Fruit fly (Drosophila melanogaster) whole organism, embryonic: ENCODE results near the gene Hrs.

Source experiments
- Bdp1 ChIP-seq: fragments of 200-800 bp; sonication (Bioruptor generic); optimal IDR thresholded peaks from 3 replicates; lab custom pipeline; 2016; ENCODE audit warnings: missing biosample characterization, missing genetic modification characterization
- CG1024 ChIP-seq: fragments of 200-800 bp; sonication (Bioruptor generic); IDR thresholded peaks from 2 replicates; pipeline ENCODE4 v1.3.6; 2022; ENCODE audit warnings: missing biosample characterization, missing genetic modification characterization
- CG10462 ChIP-seq: fragments of 200-800 bp; sonication (Bioruptor generic); optimal IDR thresholded peaks from 2 replicates; lab custom pipeline; 2016; ENCODE audit warnings: missing biosample characterization, missing genetic modification characterization
- CG11398 ChIP-seq: fragments of 200-800 bp; sonication (Bioruptor generic); optimal IDR thresholded peaks from 2 replicates; lab custom pipeline; 2016; ENCODE audit warnings: missing biosample characterization, missing genetic modification characterization
- CG11456 ChIP-seq: fragments of 200-800 bp; sonication (Bioruptor generic); IDR thresholded peaks from 3 replicates; pipeline ENCODE4 v1.3.6; 2022; ENCODE audit warnings: missing biosample characterization, missing genetic modification characterization
- CG11695 ChIP-seq: fragments of 200-800 bp; sonication (Bioruptor generic); IDR thresholded peaks from 3 replicates; pipeline ENCODE4 v1.3.6; 2022; ENCODE audit warnings: missing biosample characterization, missing genetic modification characterization
- CG13894 ChIP-seq: fragments of 200-800 bp; sonication (Bioruptor generic); optimal IDR thresholded peaks from 3 replicates; lab custom pipeline; 2018; ENCODE audit warnings: missing biosample characterization, mild to moderate bottlenecking, missing genetic modification characterization, moderate library complexity
- CG14860 ChIP-seq: fragments of 200-800 bp; sonication (Bioruptor generic); IDR thresholded peaks from 3 replicates; pipeline ENCODE4 v1.3.6; 2022; ENCODE audit warnings: missing biosample characterization, missing genetic modification characterization; ENCODE audit not compliant: partially characterized antibody
- CG15011 ChIP-seq: fragments of 200-800 bp; sonication (Bioruptor generic); optimal IDR thresholded peaks from 3 replicates; lab custom pipeline; 2018; ENCODE audit warnings: missing biosample characterization, mild to moderate bottlenecking, missing genetic modification characterization
- CG17829 ChIP-seq: fragments of 200-800 bp; optimal IDR thresholded peaks from 2 replicates; lab custom pipeline; 2019; ENCODE audit warnings: missing biosample characterization, mild to moderate bottlenecking, missing genetic modification characterization, moderate library complexity
- CG18599 ChIP-seq: fragments of 200-800 bp; sonication (Bioruptor generic); optimal IDR thresholded peaks from 3 replicates; lab custom pipeline; 2017; ENCODE audit warnings: missing biosample characterization, missing genetic modification characterization, mild to moderate bottlenecking, moderate library complexity, missing genetic modification reagents
- CG18619 ChIP-seq: fragments of 200-800 bp; sonication (Bioruptor generic); optimal IDR thresholded peaks from 3 replicates; lab custom pipeline; 2017; ENCODE audit warnings: missing biosample characterization, mild to moderate bottlenecking, missing genetic modification characterization
- CG2678 ChIP-seq: fragments of 200-800 bp; sonication (Bioruptor generic); optimal IDR thresholded peaks from 3 replicates; lab custom pipeline; 2019; ENCODE audit warnings: missing biosample characterization, mild to moderate bottlenecking, missing genetic modification characterization, moderate library complexity
- CG3065 ChIP-seq: fragments of 200-800 bp; sonication (Bioruptor generic); optimal IDR thresholded peaks from 2 replicates; lab custom pipeline; 2016; ENCODE audit warnings: missing biosample characterization, missing genetic modification characterization
- CG4854 ChIP-seq: fragments of 200-800 bp; sonication (Bioruptor generic); optimal IDR thresholded peaks from 2 replicates; lab custom pipeline; 2016; ENCODE audit warnings: missing biosample characterization, missing genetic modification characterization, inconsistent platforms
- CG5180 ChIP-seq: fragments of 200-800 bp; sonication (Bioruptor generic); optimal IDR thresholded peaks from 3 replicates; lab custom pipeline; 2017; ENCODE audit warnings: missing biosample characterization, missing genetic modification characterization, mild to moderate bottlenecking, moderate library complexity, missing genetic modification reagents
- CG6813 ChIP-seq: fragments of 200-800 bp; sonication (Bioruptor generic); optimal IDR thresholded peaks from 2 replicates; lab custom pipeline; 2017; ENCODE audit warnings: missing biosample characterization, missing genetic modification characterization, mild to moderate bottlenecking, moderate library complexity, missing genetic modification reagents
- CG7745 ChIP-seq: fragments of 200-800 bp; sonication (Bioruptor generic); optimal IDR thresholded peaks from 2 replicates; lab custom pipeline; 2018; ENCODE audit warnings: missing biosample characterization, mild to moderate bottlenecking, missing genetic modification characterization, moderate library complexity
- CG9437 ChIP-seq: fragments of 200-800 bp; sonication (Bioruptor generic); optimal IDR thresholded peaks from 2 replicates; lab custom pipeline; 2018; ENCODE audit warnings: missing biosample characterization, mild to moderate bottlenecking, missing genetic modification characterization
- CG9727 ChIP-seq: fragments of 200-800 bp; sonication (Bioruptor generic); optimal IDR thresholded peaks from 3 replicates; lab custom pipeline; 2017; ENCODE audit warnings: missing biosample characterization, mild to moderate bottlenecking, missing genetic modification characterization
- CG9797 ChIP-seq: fragments of 200-800 bp; sonication (Bioruptor generic); optimal IDR thresholded peaks from 3 replicates; lab custom pipeline; 2018; ENCODE audit warnings: missing biosample characterization, mild to moderate bottlenecking, missing genetic modification characterization
- Dbx ChIP-seq: fragments of 200-800 bp; sonication (Bioruptor generic); IDR thresholded peaks from 3 replicates; pipeline ENCODE4 v1.3.6; 2022; ENCODE audit warnings: missing biosample characterization, missing genetic modification characterization
- Dref ChIP-seq: fragments of 200-800 bp; sonication (Bioruptor generic); IDR thresholded peaks from 2 replicates; pipeline ENCODE4 v1.3.6; 2022; ENCODE audit warnings: missing biosample characterization, missing genetic modification characterization
- H2.0 ChIP-seq: fragments of 200-800 bp; sonication (Bioruptor generic); IDR thresholded peaks from 2 replicates; pipeline ENCODE4 v1.3.6; 2022; ENCODE audit warnings: missing biosample characterization, missing genetic modification characterization
- Hmr ChIP-seq: fragments of 200-800 bp; sonication (Bioruptor generic); optimal IDR thresholded peaks from 3 replicates; lab custom pipeline; 2017; ENCODE audit warnings: mild to moderate bottlenecking, missing biosample characterization, missing genetic modification reagents, missing genetic modification characterization
- Hr39 ChIP-seq: fragments of >200 bp; optimal IDR thresholded peaks from 2 replicates; lab custom pipeline; 2017
- Jarid2 ChIP-seq: fragments of 200-800 bp; sonication (Bioruptor generic); optimal IDR thresholded peaks from 3 replicates; lab custom pipeline; 2017; ENCODE audit warnings: mild to moderate bottlenecking, missing biosample characterization, missing genetic modification reagents, missing genetic modification characterization
- Lhr ChIP-seq: fragments of 200-800 bp; sonication (Bioruptor generic); optimal IDR thresholded peaks from 3 replicates; lab custom pipeline; 2017; ENCODE audit warnings: mild to moderate bottlenecking, missing biosample characterization, missing genetic modification reagents, missing genetic modification characterization
- NC2β ChIP-seq: fragments of 200-800 bp; sonication (Bioruptor generic); optimal IDR thresholded peaks from 2 replicates; lab custom pipeline; 2016; ENCODE audit warnings: missing biosample characterization, missing genetic modification characterization
- Opbp ChIP-seq: fragments of 200-800 bp; sonication (Bioruptor generic); IDR thresholded peaks from 3 replicates; pipeline ENCODE4 v1.3.6; 2022; ENCODE audit warnings: missing biosample characterization, missing genetic modification characterization; ENCODE audit not compliant: partially characterized antibody
- Poxn ChIP-seq: fragments of 200-800 bp; sonication (Bioruptor generic); IDR thresholded peaks from 2 replicates; pipeline ENCODE4 v1.3.6; 2022; ENCODE audit warnings: missing biosample characterization, missing genetic modification characterization
- Xrp1 ChIP-seq: fragments of 200-800 bp; sonication (Bioruptor generic); IDR thresholded peaks from 2 replicates; pipeline ENCODE4 v1.3.6; 2022; ENCODE audit warnings: missing biosample characterization, missing genetic modification characterization
- al ChIP-seq: fragments of 200-800 bp; sonication (Bioruptor generic); IDR thresholded peaks from 2 replicates; pipeline ENCODE4 v1.3.6; 2022; ENCODE audit warnings: missing biosample characterization, missing genetic modification characterization
- ci ChIP-seq: fragments of 200-800 bp; sonication (Bioruptor generic); IDR thresholded peaks from 3 replicates; pipeline ENCODE4 v1.3.6; 2022; ENCODE audit warnings: missing biosample characterization, missing genetic modification characterization
- corto ChIP-seq: fragments of 200-800 bp; sonication (Bioruptor generic); optimal IDR thresholded peaks from 2 replicates; lab custom pipeline; 2016; ENCODE audit warnings: missing biosample characterization, mild to moderate bottlenecking, missing genetic modification characterization, moderate library complexity
- crol ChIP-seq: fragments of 200-800 bp; sonication (Bioruptor generic); IDR thresholded peaks from 2 replicates; pipeline ENCODE4 v1.3.6; 2022; ENCODE audit warnings: missing biosample characterization, missing genetic modification characterization
- crp ChIP-seq, 2 experiments: fragments of 200-800 bp; sonication (Bioruptor generic); optimal IDR thresholded peaks; 2 replicates in 1 of 2; 3 replicates in 1 of 2; lab custom pipeline; 2017; ENCODE audit warnings: missing biosample characterization in 2 of 2, missing genetic modification characterization in 2 of 2, mild to moderate bottlenecking in 1 of 2, moderate library complexity in 1 of 2
- disco-r ChIP-seq: fragments of 200-800 bp; sonication (Bioruptor generic); optimal IDR thresholded peaks from 2 replicates; lab custom pipeline; 2016; ENCODE audit warnings: missing biosample characterization, missing genetic modification characterization
- dmrt11E ChIP-seq: fragments of 200-800 bp; sonication (Bioruptor generic); optimal IDR thresholded peaks from 3 replicates; lab custom pipeline; 2018; ENCODE audit warnings: missing biosample characterization, mild to moderate bottlenecking, missing genetic modification characterization, moderate library complexity
- ems ChIP-seq: fragments of 200-800 bp; sonication (Bioruptor generic); optimal IDR thresholded peaks from 3 replicates; lab custom pipeline; 2016; ENCODE audit warnings: missing biosample characterization, missing genetic modification characterization
- exex ChIP-seq: fragments of 200-800 bp; sonication (Bioruptor generic); optimal IDR thresholded peaks from 4 replicates; lab custom pipeline; 2018; ENCODE audit warnings: missing biosample characterization, mild to moderate bottlenecking, missing genetic modification characterization, moderate library complexity
- fd3F ChIP-seq: fragments of 200-800 bp; sonication (Bioruptor generic); optimal IDR thresholded peaks from 2 replicates; lab custom pipeline; 2018; ENCODE audit warnings: missing biosample characterization, mild to moderate bottlenecking, missing genetic modification characterization, moderate library complexity
- gsb ChIP-seq: fragments of 200-800 bp; sonication (Bioruptor generic); IDR thresholded peaks from 2 replicates; pipeline ENCODE4 v1.3.6; 2022; ENCODE audit warnings: missing biosample characterization, missing genetic modification characterization
- jing ChIP-seq: fragments of 200-800 bp; sonication (Bioruptor generic); optimal IDR thresholded peaks from 2 replicates; lab custom pipeline; 2018; ENCODE audit warnings: missing biosample characterization, mild to moderate bottlenecking, missing genetic modification characterization
- run ChIP-seq: fragments of 200-800 bp; sonication (Bioruptor generic); optimal IDR thresholded peaks from 3 replicates; lab custom pipeline; 2018; ENCODE audit warnings: missing biosample characterization, mild to moderate bottlenecking, missing genetic modification characterization
- sc ChIP-seq, 3 experiments: fragments of >200 bp in 2 of 3; fragments of 200-800 bp in 1 of 3; sonication (Bioruptor generic) in 1 of 3; optimal IDR thresholded peaks; 2 replicates in 2 of 3; 3 replicates in 1 of 3; lab custom pipeline; 2017; ENCODE audit warnings: mild to moderate bottlenecking in 1 of 3, missing biosample characterization in 1 of 3, missing genetic modification characterization in 1 of 3, missing genetic modification reagents in 1 of 3
- schlank ChIP-seq: fragments of 200-800 bp; sonication (Bioruptor generic); optimal IDR thresholded peaks from 2 replicates; lab custom pipeline; 2018; ENCODE audit warnings: missing biosample characterization, mild to moderate bottlenecking, missing genetic modification characterization
- sim ChIP-seq: fragments of 200-800 bp; sonication (Bioruptor generic); IDR thresholded peaks from 2 replicates; pipeline ENCODE4 v1.3.6; 2022; ENCODE audit warnings: missing biosample characterization, missing genetic modification characterization
- sima ChIP-seq: fragments of 200-800 bp; sonication (Bioruptor generic); optimal IDR thresholded peaks from 2 replicates; lab custom pipeline; 2016; ENCODE audit warnings: missing biosample characterization, missing genetic modification characterization
- trh ChIP-seq: fragments of 200-800 bp; sonication (Bioruptor generic); optimal IDR thresholded peaks from 2 replicates; lab custom pipeline; 2016; ENCODE audit warnings: missing biosample characterization, missing genetic modification characterization

The Hrs gene

dm6 chr2L:2751904-2752459, 12.2 kb downstream of the Hrs start, which contains the start of gene Bacc (continued):
- TF ChIP-seq fd3F (GFP tag; lab: Kevin White, UChicago) (peak; percentile 82), Opbp (GFP tag; lab: Robert Waterston, UW) (no peak), CG18599 (GFP tag; lab: Kevin White, UChicago) (peak; percentile 95), CG17829 (peak; percentile 73), CG6813 (GFP tag; lab: Kevin White, UChicago) (peak; percentile 79), Jarid2 (GFP tag; lab: Kevin White, UChicago) (peak; percentile 61), CG3065 (GFP tag; lab: Kevin White, UChicago) (no peak), CG9437 (GFP tag; lab: Kevin White, UChicago) (peak; percentile 90), Lhr (peak; percentile 62), CG2678 (tag; lab: Kevin White, UChicago) (peak; percentile 95), Hr39 (lab: Kevin White, UChicago) (no peak), Hmr (peak; percentile 94), CG11398 (GFP tag; lab: Kevin White, UChicago) (peak; percentile 88), CG9797 (GFP tag; lab: Kevin White, UChicago) (peak; percentile 12), sc (optimal IDR thresholded peaks at IDR 0.05; lab: Kevin White, UChicago) (no peak), sc (GFP tag; optimal IDR thresholded peaks at IDR 0.05; lab: Kevin White, UChicago) (peak; percentile 79), CG7745 (no peak), sim (GFP tag; lab: Robert Waterston, UW) (no peak), crol (no peak), run (peak; percentile 70), CG11456 (GFP tag; lab: Robert Waterston, UW) (no peak), jing (GFP tag; lab: Kevin White, UChicago) (peak; percentile 73), Dref (GFP tag; lab: Robert Waterston, UW) (no peak), H2.0 (GFP tag; lab: Robert Waterston, UW) (no peak), CG5180 (GFP tag; lab: Kevin White, UChicago) (peak; percentile 61), Xrp1 (GFP tag; lab: Robert Waterston, UW) (no peak), corto (GFP tag; lab: Kevin White, UChicago) (peak; percentile 83), crp (GFP tag; optimal IDR thresholded peaks at IDR 0.05; lab: Kevin White, UChicago) (peak in 1 of 2 experiments; percentile 38), sima (GFP tag; lab: Kevin White, UChicago) (peak; percentile 62), Poxn (no peak), ci (GFP tag; lab: Robert Waterston, UW) (no peak), schlank (tag; lab: Kevin White, UChicago) (peak; percentile 77), NC2β (GFP tag; lab: Kevin White, UChicago) (peak; percentile 81), al (GFP tag; lab: Robert Waterston, UW) (no peak), CG4854 (peak; percentile 77), CG9727 (GFP tag; lab: Kevin White, UChicago) (peak; percentile 91), CG10462 (peak; percentile 79), dmrt11E (tag; lab: Kevin White, UChicago) (peak; percentile 64), CG11695 (GFP tag; lab: Robert Waterston, UW) (no peak), ems (GFP tag; lab: Kevin White, UChicago) (peak; percentile 78), CG1024 (no peak), exex (tag; lab: Kevin White, UChicago) (no peak), trh (peak; percentile 68), CG15011 (GFP tag; lab: Kevin White, UChicago) (peak; percentile 84), gsb (GFP tag; lab: Robert Waterston, UW) (no peak), CG13894 (tag; lab: Kevin White, UChicago) (no peak), CG14860 (GFP tag; lab: Robert Waterston, UW) (no peak), CG18619 (peak; percentile 92), Bdp1 (GFP tag; lab: Kevin White, UChicago) (peak; percentile 69), disco-r (GFP tag; lab: Kevin White, UChicago) (peak; percentile 71), Dbx (GFP tag; lab: Robert Waterston, UW) (no peak)
